Worm (Caenorhabditis elegans) whole organism, L4 larva: ENCODE results near the gene wht-3.

Source experiments
- F49E8.2 ChIP-seq: sonication (generic microtip); optimal IDR thresholded peaks from 2 replicates; lab custom pipeline; 2016; ENCODE audit warnings: missing compliant biosample characterization, mild to moderate bottlenecking, missing genetic modification characterization, borderline replicate concordance
- T20F7.1 ChIP-seq: fragments of 200-800 bp; sonication (Bioruptor generic); optimal IDR thresholded peaks from 2 replicates; lab custom pipeline; 2018; ENCODE audit warnings: mild to moderate bottlenecking, missing genetic modification characterization, missing compliant biosample characterization
- Y105C5A.15 ChIP-seq: fragments of 200-800 bp; sonication (Bioruptor generic); IDR thresholded peaks from 2 replicates; pipeline ENCODE4 v1.3.6; 2022; ENCODE audit warnings: missing genetic modification characterization, missing compliant biosample characterization
- Y5F2A.4 ChIP-seq: fragments of 200-800 bp; sonication (Bioruptor generic); optimal IDR thresholded peaks from 2 replicates; lab custom pipeline; 2018; ENCODE audit warnings: mild to moderate bottlenecking, missing genetic modification characterization, missing compliant biosample characterization
- Y75B8A.6 ChIP-seq: fragments of 200-800 bp; sonication (Bioruptor generic); IDR thresholded peaks from 2 replicates; pipeline ENCODE4 v1.3.6; 2022; ENCODE audit warnings: missing genetic modification reagents, missing genetic modification characterization, missing compliant biosample characterization
- ZK337.2 ChIP-seq: fragments of 200-800 bp; sonication (Bioruptor generic); IDR thresholded peaks from 2 replicates; pipeline ENCODE4 v1.3.6; 2022; ENCODE audit warnings: missing genetic modification reagents, missing genetic modification characterization, missing compliant biosample characterization
- ama-1 ChIP-seq: fragments of 150-350 bp; optimal IDR thresholded peaks from 2 replicates; lab custom pipeline; 2014; ENCODE audit warnings: inconsistent platforms, mixed read lengths
- ceh-28 ChIP-seq: fragments of 150-350 bp; optimal IDR thresholded peaks from 2 replicates; lab custom pipeline; 2014; ENCODE audit warnings: missing biosample characterization, missing genetic modification reagents, missing genetic modification characterization
- ceh-44 ChIP-seq: fragments of 200-800 bp; sonication (Bioruptor generic); IDR thresholded peaks from 2 replicates; pipeline ENCODE4 v1.3.6; 2022; ENCODE audit warnings: missing genetic modification reagents, missing genetic modification characterization, missing compliant biosample characterization
- ceh-62 ChIP-seq: sonication (generic microtip); optimal IDR thresholded peaks from 2 replicates; lab custom pipeline; 2017; ENCODE audit warnings: missing biosample characterization, missing genetic modification characterization
- ctbp-1 ChIP-seq: fragments of 200-800 bp; sonication (Bioruptor generic); IDR thresholded peaks from 2 replicates; pipeline ENCODE4 v1.3.6; 2022; ENCODE audit warnings: missing genetic modification reagents, missing genetic modification characterization, missing compliant biosample characterization
- daf-16 ChIP-seq, 3 experiments: sonication (generic microtip); optimal IDR thresholded peaks; 2 replicates each; lab custom pipeline; 2016 to 2017; ENCODE audit warnings: missing genetic modification characterization in 3 of 3, missing genetic modification reagents in 3 of 3, mild to moderate bottlenecking in 2 of 3, missing compliant biosample characterization in 2 of 3, missing biosample characterization in 1 of 3, moderate library complexity in 1 of 3
- daf-19 ChIP-seq: fragments of 200-800 bp; sonication (Bioruptor generic); conservative IDR thresholded peaks from 2 replicates; pipeline ENCODE4 v1.3.6; 2022; ENCODE audit warnings: missing genetic modification characterization, missing compliant biosample characterization
- dmd-8 ChIP-seq: fragments of 200-800 bp; sonication (Bioruptor generic); IDR thresholded peaks from 2 replicates; pipeline ENCODE4 v1.3.6; 2022; ENCODE audit warnings: missing genetic modification characterization, missing compliant biosample characterization
- dpl-1 ChIP-seq: fragments of 150-350 bp; optimal IDR thresholded peaks from 2 replicates; lab custom pipeline; 2014; ENCODE audit warnings: missing biosample characterization, missing genetic modification reagents, missing genetic modification characterization
- duxl-1 ChIP-seq: sonication (generic microtip); optimal IDR thresholded peaks from 2 replicates; lab custom pipeline; 2016; ENCODE audit warnings: mild to moderate bottlenecking, missing genetic modification characterization, moderate library complexity, missing compliant biosample characterization; ENCODE audit not compliant: poor library complexity
- hif-1 ChIP-seq, 2 experiments: sonication (generic microtip); optimal IDR thresholded peaks; 2 replicates each; lab custom pipeline; 2016 to 2017; ENCODE audit warnings: missing compliant biosample characterization in 2 of 2, missing genetic modification characterization in 2 of 2, missing genetic modification reagents in 2 of 2, missing genotype in 2 of 2, mild to moderate bottlenecking in 1 of 2
- hlh-11 ChIP-seq: fragments of 200-800 bp; sonication (Bioruptor generic); optimal IDR thresholded peaks from 2 replicates; lab custom pipeline; 2018; ENCODE audit warnings: mild to moderate bottlenecking, missing genetic modification characterization, missing compliant biosample characterization
- hlh-30 ChIP-seq: sonication (generic microtip); optimal IDR thresholded peaks from 2 replicates; lab custom pipeline; 2017; ENCODE audit warnings: antibody characterized with exemption, mild to moderate bottlenecking, missing genetic modification characterization, missing compliant biosample characterization; ENCODE audit not compliant: insufficient read depth
- hmg-1.1 ChIP-seq: fragments of 200-800 bp; sonication (Bioruptor generic); IDR thresholded peaks from 2 replicates; pipeline ENCODE4 v1.3.6; 2022; ENCODE audit warnings: missing genetic modification reagents, missing genetic modification characterization, missing compliant biosample characterization
- jun-1 ChIP-seq: fragments of 150-350 bp; optimal IDR thresholded peaks from 2 replicates; lab custom pipeline; 2014; ENCODE audit warnings: missing biosample characterization, missing genetic modification reagents, missing genetic modification characterization
- lim-7 ChIP-seq: fragments of 200-800 bp; sonication (Bioruptor generic); IDR thresholded peaks from 2 replicates; pipeline ENCODE4 v1.3.6; 2022; ENCODE audit warnings: missing genetic modification characterization, missing compliant biosample characterization
- lin-13 ChIP-seq: fragments of 150-350 bp; optimal IDR thresholded peaks from 2 replicates; lab custom pipeline; 2014; ENCODE audit warnings: missing biosample characterization, missing genetic modification reagents, missing genetic modification characterization
- lin-38 ChIP-seq: fragments of 200-800 bp; sonication (Bioruptor generic); IDR thresholded peaks from 2 replicates; pipeline ENCODE4 v1.3.6; 2022; ENCODE audit warnings: missing genetic modification reagents, missing genetic modification characterization, missing compliant biosample characterization
- lsy-2 ChIP-seq, 2 experiments: fragments of 150-350 bp in 1 of 2; sonication (generic microtip) in 1 of 2; optimal IDR thresholded peaks; 2 replicates each; lab custom pipeline; 2014 to 2017; ENCODE audit warnings: missing biosample characterization in 2 of 2, missing genetic modification characterization in 2 of 2
- madf-5 ChIP-seq, 2 experiments: fragments of 200-800 bp; sonication (Bioruptor generic); IDR thresholded peaks; 2 replicates each; pipeline ENCODE4 v1.3.6; 2022; ENCODE audit warnings: missing compliant biosample characterization in 2 of 2, missing genetic modification characterization in 2 of 2
- madf-9 ChIP-seq: fragments of 200-800 bp; sonication (Bioruptor generic); conservative IDR thresholded peaks from 2 replicates; pipeline ENCODE4 v1.3.6; 2022; ENCODE audit warnings: missing genetic modification reagents, missing genetic modification characterization, missing compliant biosample characterization
- mdt-29 ChIP-seq: fragments of 200-800 bp; sonication (Bioruptor generic); IDR thresholded peaks from 2 replicates; pipeline ENCODE4 v1.3.6; 2022; ENCODE audit warnings: missing genetic modification reagents, missing genetic modification characterization, missing compliant biosample characterization
- mep-1 ChIP-seq: fragments of 150-350 bp; sonication (generic microtip); optimal IDR thresholded peaks from 3 replicates; lab custom pipeline; 2014; ENCODE audit warnings: missing biosample characterization, missing genetic modification characterization
- mes-2 ChIP-seq: sonication (generic microtip); optimal IDR thresholded peaks from 2 replicates; lab custom pipeline; 2016; ENCODE audit warnings: missing genotype, mild to moderate bottlenecking, missing genetic modification characterization, missing compliant biosample characterization; ENCODE audit not compliant: poor library complexity, severe bottlenecking
- nhr-10 ChIP-seq: fragments of 150-350 bp; optimal IDR thresholded peaks from 2 replicates; lab custom pipeline; 2014; ENCODE audit warnings: missing biosample characterization, missing genetic modification characterization
- nhr-102 ChIP-seq: sonication (generic microtip); optimal IDR thresholded peaks from 2 replicates; lab custom pipeline; 2016; ENCODE audit warnings: mild to moderate bottlenecking, missing genetic modification characterization, moderate library complexity, missing compliant biosample characterization
- nhr-111 ChIP-seq: fragments of 200-800 bp; sonication (Bioruptor generic); optimal IDR thresholded peaks from 2 replicates; lab custom pipeline; 2018; ENCODE audit warnings: mild to moderate bottlenecking, missing genetic modification characterization, missing compliant biosample characterization
- nhr-28 ChIP-seq: fragments of 150-350 bp; optimal IDR thresholded peaks from 2 replicates; lab custom pipeline; 2014; ENCODE audit warnings: missing biosample characterization, missing genetic modification characterization
- nhr-42 ChIP-seq: fragments of 200-800 bp; sonication (Bioruptor generic); IDR thresholded peaks from 2 replicates; pipeline ENCODE4 v1.3.6; 2022; ENCODE audit warnings: missing genetic modification characterization, missing compliant biosample characterization
- nhr-48 ChIP-seq: sonication (generic microtip); optimal IDR thresholded peaks from 2 replicates; lab custom pipeline; 2016; ENCODE audit warnings: mild to moderate bottlenecking, missing genetic modification characterization, missing compliant biosample characterization
- nhr-76 ChIP-seq: fragments of 150-350 bp; optimal IDR thresholded peaks from 2 replicates; lab custom pipeline; 2014; ENCODE audit warnings: missing biosample characterization, missing genetic modification characterization
- nhr-77 ChIP-seq: fragments of 150-350 bp; optimal IDR thresholded peaks from 2 replicates; lab custom pipeline; 2014; ENCODE audit warnings: missing biosample characterization, missing genetic modification characterization
- pha-4 ChIP-seq, 2 experiments: fragments of 150-350 bp in 1 of 2; fragments of 200-800 bp in 1 of 2; sonication (Bioruptor generic) in 1 of 2; IDR thresholded peaks in 1 of 2; optimal IDR thresholded peaks in 1 of 2; 2 replicates each; pipeline versions ENCODE4 v1.3.6 to Lab custom; 2014 to 2022; ENCODE audit warnings: missing genetic modification characterization in 2 of 2, missing genetic modification reagents in 2 of 2, missing biosample characterization in 1 of 2, missing compliant biosample characterization in 1 of 2
- rbr-2 ChIP-seq: sonication (generic microtip); optimal IDR thresholded peaks from 2 replicates; lab custom pipeline; 2016; ENCODE audit warnings: missing genotype, missing genetic modification characterization, missing compliant biosample characterization
- sdz-12 ChIP-seq: fragments of 200-800 bp; sonication (Bioruptor generic); optimal IDR thresholded peaks from 2 replicates; lab custom pipeline; 2018; ENCODE audit warnings: mild to moderate bottlenecking, missing genetic modification characterization, missing compliant biosample characterization
- set-16 ChIP-seq: fragments of 200-800 bp; sonication (Bioruptor generic); IDR thresholded peaks from 2 replicates; pipeline ENCODE4 v1.3.6; 2022; ENCODE audit warnings: missing genetic modification reagents, missing genetic modification characterization, missing compliant biosample characterization
- skn-1 ChIP-seq: fragments of 150-350 bp; optimal IDR thresholded peaks from 2 replicates; lab custom pipeline; 2014; ENCODE audit warnings: missing biosample characterization, missing genetic modification characterization
- tra-1 ChIP-seq: fragments of 200-800 bp; sonication (Bioruptor generic); IDR thresholded peaks from 2 replicates; pipeline ENCODE4 v1.3.6; 2022; ENCODE audit warnings: missing genetic modification reagents, missing genetic modification characterization, missing compliant biosample characterization
- zip-2 ChIP-seq: fragments of 150-350 bp; optimal IDR thresholded peaks from 2 replicates; lab custom pipeline; 2014; ENCODE audit warnings: missing biosample characterization, missing genetic modification characterization

Gene wht-3

DNA sequence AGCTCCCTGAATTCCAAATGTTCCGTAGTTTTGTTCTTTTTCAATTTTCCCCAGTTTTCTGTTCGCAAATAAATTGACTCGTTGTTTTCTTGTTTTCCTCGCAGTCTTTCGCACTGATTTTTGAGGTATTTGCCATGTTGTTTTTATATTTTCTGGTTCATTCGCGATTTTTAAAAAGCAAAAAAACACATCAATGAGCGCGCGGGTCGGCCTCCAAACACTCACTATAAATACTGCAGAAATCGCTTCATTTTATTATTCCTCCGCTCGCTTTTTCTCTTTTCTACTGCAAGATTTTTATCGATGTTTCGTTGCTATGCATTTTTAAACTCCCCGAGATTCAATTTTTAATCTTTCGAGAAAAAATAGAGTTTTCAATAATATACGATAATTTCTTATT is 1.4 kb upstream of the wht-3 start (continued):
- TF ChIP-seq nhr-28 (no peak), lin-13 (GFP tag; lab: Kevin White, UChicago) (no peak), sdz-12 (no peak), lim-7 (GFP tag; lab: Robert Waterston, UW) (0 out of 2 replicates have a peak, but pooled peaks have one; percentile 27), nhr-48 (tag; lab: Kevin White, UChicago) (no peak), nhr-111 (GFP tag; lab: Kevin White, UChicago) (no peak), madf-5 (GFP tag; IDR thresholded peaks at IDR 0.05; lab: Robert Waterston, UW) (no peak), nhr-77 (no peak), daf-16 (GFP tag; optimal IDR thresholded peaks at IDR 0.05; lab: Kevin White, UChicago) (no peak), daf-16 (tag; optimal IDR thresholded peaks at IDR 0.05; lab: Kevin White, UChicago) (no peak), hlh-30 (tag; lab: Kevin White, UChicago) (no peak), dpl-1 (GFP tag; lab: Kevin White, UChicago) (no peak), Y105C5A.15 (GFP tag; lab: Robert Waterston, UW) (no peak), mes-2 (no peak), daf-19 (GFP tag; lab: Robert Waterston, UW) (no peak), tra-1 (GFP tag; lab: Robert Waterston, UW) (no peak), nhr-42 (GFP tag; lab: Robert Waterston, UW) (no peak), duxl-1 (peak; percentile 6), mdt-29 (GFP tag; lab: Robert Waterston, UW) (no peak), skn-1 (tag; lab: Kevin White, UChicago) (no peak), zip-2 (tag; lab: Kevin White, UChicago) (no peak), nhr-76 (tag; lab: Kevin White, UChicago) (no peak), pha-4 (GFP tag; IDR thresholded peaks at IDR 0.05; lab: Robert Waterston, UW) (no peak), pha-4 (tag; optimal IDR thresholded peaks at IDR 0.05; lab: Kevin White, UChicago) (no peak), hlh-11 (tag; lab: Kevin White, UChicago) (no peak), ctbp-1 (0 out of 2 replicates have a peak, but pooled peaks have one; percentile 22), dmd-8 (GFP tag; lab: Robert Waterston, UW) (no peak), nhr-102 (tag; lab: Kevin White, UChicago) (no peak)

DNA sequence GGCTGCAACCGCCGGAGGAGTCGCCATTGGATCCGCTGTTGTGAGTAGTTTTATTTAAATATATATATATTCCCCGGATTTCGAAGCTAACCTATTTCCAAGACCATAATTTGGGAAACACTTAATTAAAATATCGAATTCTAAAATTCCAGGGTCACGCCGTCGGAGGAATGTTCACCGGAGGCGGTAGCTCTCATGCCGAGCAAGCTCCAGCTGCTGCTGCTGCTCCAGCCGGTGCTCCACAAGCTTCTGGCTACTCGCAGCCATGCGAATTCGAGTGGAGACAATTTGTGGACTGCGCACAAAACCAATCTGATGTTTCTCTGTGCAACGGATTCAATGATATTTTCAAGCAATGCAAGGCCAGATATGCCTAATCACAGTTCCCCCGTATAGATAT is 911 bp upstream of the wht-3 start:
- TF ChIP-seq ceh-28 (no peak), set-16 (peak; percentile 70)

DNA sequence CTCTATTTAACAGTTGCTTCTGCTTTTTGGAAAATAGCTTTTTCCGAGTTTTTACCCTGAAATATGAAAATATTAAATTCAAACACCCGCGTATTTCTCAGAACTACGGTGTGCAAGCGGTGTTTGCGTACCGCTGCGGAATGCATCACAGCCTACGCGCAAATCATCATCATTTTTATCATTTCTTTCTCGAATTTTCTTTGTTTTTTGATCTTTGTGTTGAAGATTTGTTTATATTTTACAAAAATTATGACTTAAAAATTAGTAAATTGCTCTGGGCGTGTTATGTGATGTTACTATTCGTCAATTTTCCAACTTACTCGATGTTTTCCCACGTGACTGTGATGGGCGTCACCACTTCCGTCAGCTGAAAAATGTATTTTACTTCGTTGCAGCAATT is 479 bp downstream of the wht-3 start:
- peak; percentile 47 for TF ChIP-seq nhr-77
- no peak for TF ChIP-seq ceh-62 (tag; lab: Kevin White, UChicago)
- TF ChIP-seq madf-9 (GFP tag; lab: Robert Waterston, UW), result no peak
- no peak for TF ChIP-seq Y75B8A.6
- TF ChIP-seq mep-1, result peak; percentile 69
- TF ChIP-seq ceh-44 (GFP tag; lab: Robert Waterston, UW), result no peak
- TF ChIP-seq hmg-1.1 (GFP tag; lab: Robert Waterston, UW), result peak; percentile 51; the same call in 1 of the 2 replicates
- no peak for TF ChIP-seq Y5F2A.4 (GFP tag; lab: Kevin White, UChicago)
- no peak for TF ChIP-seq skn-1 (tag; lab: Kevin White, UChicago)
- TF ChIP-seq lsy-2 (tag; optimal IDR thresholded peaks at IDR 0.05; lab: Kevin White, UChicago), result peak; percentile 88 to 99
- TF ChIP-seq hif-1 (tag; optimal IDR thresholded peaks at IDR 0.05; lab: Kevin White, UChicago), result peak in 1 of 2 experiments; percentile 26
- TF ChIP-seq zip-2 (tag; lab: Kevin White, UChicago), result peak; percentile 15
- peak; percentile 79 for TF ChIP-seq hlh-11 (tag; lab: Kevin White, UChicago)
- peak; percentile 97 for TF ChIP-seq dpl-1 (GFP tag; lab: Kevin White, UChicago)
- no peak for TF ChIP-seq F49E8.2 (tag; lab: Kevin White, UChicago)
- TF ChIP-seq rbr-2 (tag; lab: Kevin White, UChicago), result peak; percentile 5
- peak; percentile 16 for TF ChIP-seq jun-1 (tag; lab: Kevin White, UChicago)
- TF ChIP-seq daf-16 (GFP tag; optimal IDR thresholded peaks at IDR 0.05; lab: Kevin White, UChicago), result no peak
- peak; percentile 65 for TF ChIP-seq daf-16 (tag; optimal IDR thresholded peaks at IDR 0.05; lab: Kevin White, UChicago)
- no peak for TF ChIP-seq nhr-111 (GFP tag; lab: Kevin White, UChicago)
- peak; percentile 48; the same call in 1 of the 2 replicates for TF ChIP-seq ctbp-1
- no peak for TF ChIP-seq set-16
- peak; percentile 68 for TF ChIP-seq nhr-28
- peak; percentile 64 for TF ChIP-seq lin-38 (GFP tag; lab: Robert Waterston, UW)
- no peak for TF ChIP-seq nhr-10 (tag; lab: Kevin White, UChicago)
- TF ChIP-seq pha-4 (GFP tag; IDR thresholded peaks at IDR 0.05; lab: Robert Waterston, UW), result no peak; the same call in 1 of the 2 replicates
- peak; percentile 48 for TF ChIP-seq pha-4 (tag; optimal IDR thresholded peaks at IDR 0.05; lab: Kevin White, UChicago)
- TF ChIP-seq ZK337.2, result no peak
- TF ChIP-seq ama-1 (lab: Kevin White, UChicago), result peak; percentile 35
- peak; percentile 53 for TF ChIP-seq T20F7.1
